Fruit fly (Drosophila melanogaster) whole organism, prepupa: Measurements from ENCODE around the gene RPA3.

ENCODE experiments used
- Blimp-1 ChIP-seq: fragments of 200-800 bp; sonication (Bioruptor generic); optimal IDR thresholded peaks from 3 replicates; lab custom pipeline; 2017; ENCODE audit warnings: missing biosample characterization, missing genetic modification characterization, mild to moderate bottlenecking, moderate library complexity, missing genetic modification reagents
- CG10631 ChIP-seq: fragments of 200-800 bp; sonication (Bioruptor generic); optimal IDR thresholded peaks from 2 replicates; lab custom pipeline; 2016; ENCODE audit warnings: missing biosample characterization, missing genetic modification characterization
- CG10669 ChIP-seq: fragments of 200-800 bp; sonication (Bioruptor generic); optimal IDR thresholded peaks from 3 replicates; lab custom pipeline; 2018; ENCODE audit warnings: missing biosample characterization, mild to moderate bottlenecking, missing genetic modification characterization, moderate library complexity
- CG11294 ChIP-seq: fragments of 200-800 bp; sonication (Bioruptor generic); IDR thresholded peaks from 2 replicates; pipeline ENCODE4 v1.3.6; 2022; ENCODE audit warnings: missing biosample characterization, missing genetic modification characterization
- CG11762 ChIP-seq: fragments of 200-800 bp; sonication (Bioruptor generic); optimal IDR thresholded peaks from 3 replicates; lab custom pipeline; 2016; ENCODE audit warnings: missing biosample characterization, missing genetic modification characterization; ENCODE audit not compliant: insufficient read depth
- CG11902 ChIP-seq: fragments of 200-800 bp; sonication (Bioruptor generic); optimal IDR thresholded peaks from 3 replicates; lab custom pipeline; 2016; ENCODE audit warnings: missing biosample characterization, missing genetic modification characterization
- CG15336 ChIP-seq: fragments of 200-800 bp; sonication (Bioruptor generic); IDR thresholded peaks from 2 replicates; pipeline ENCODE4 v1.3.6; 2022; ENCODE audit warnings: missing biosample characterization, missing genetic modification characterization
- CG1621 ChIP-seq: fragments of 200-800 bp; sonication (Bioruptor generic); optimal IDR thresholded peaks from 3 replicates; lab custom pipeline; 2018; ENCODE audit warnings: missing biosample characterization, mild to moderate bottlenecking, missing genetic modification characterization
- CG16779 ChIP-seq: fragments of 200-800 bp; sonication (Bioruptor generic); optimal IDR thresholded peaks from 3 replicates; lab custom pipeline; 2017; ENCODE audit warnings: missing biosample characterization, mild to moderate bottlenecking, missing genetic modification characterization
- CG3032 ChIP-seq: fragments of 200-800 bp; optimal IDR thresholded peaks from 2 replicates; lab custom pipeline; 2019; ENCODE audit warnings: missing biosample characterization, mild to moderate bottlenecking, missing genetic modification characterization, moderate library complexity
- CG32006 ChIP-seq: fragments of 200-800 bp; sonication (Bioruptor generic); optimal IDR thresholded peaks from 3 replicates; lab custom pipeline; 2017; ENCODE audit warnings: missing biosample characterization, mild to moderate bottlenecking, missing genetic modification characterization
- CG3919 ChIP-seq: fragments of 200-800 bp; sonication (Bioruptor generic); optimal IDR thresholded peaks from 3 replicates; lab custom pipeline; 2016; ENCODE audit warnings: missing biosample characterization, missing genetic modification characterization
- CG4318 ChIP-seq: fragments of 200-800 bp; sonication (Bioruptor generic); optimal IDR thresholded peaks from 3 replicates; lab custom pipeline; 2017; ENCODE audit warnings: missing biosample characterization, mild to moderate bottlenecking, missing genetic modification characterization
- CG6163 ChIP-seq: fragments of 200-800 bp; sonication (Bioruptor generic); IDR thresholded peaks from 3 replicates; pipeline ENCODE4 v1.3.6; 2022; ENCODE audit warnings: missing biosample characterization, missing genetic modification characterization
- CG6276 ChIP-seq: fragments of 200-800 bp; sonication (Bioruptor generic); optimal IDR thresholded peaks from 2 replicates; lab custom pipeline; 2017; ENCODE audit warnings: missing biosample characterization, mild to moderate bottlenecking, missing genetic modification characterization
- CG6792 ChIP-seq: fragments of 200-800 bp; sonication (Bioruptor generic); optimal IDR thresholded peaks from 3 replicates; lab custom pipeline; 2016; ENCODE audit warnings: missing biosample characterization, missing genetic modification characterization
- CG6808 ChIP-seq: fragments of 200-800 bp; sonication (Bioruptor generic); optimal IDR thresholded peaks from 3 replicates; lab custom pipeline; 2017; ENCODE audit warnings: missing biosample characterization, missing genetic modification characterization, mild to moderate bottlenecking, moderate library complexity, missing genetic modification reagents
- CG6854 ChIP-seq: fragments of 200-800 bp; sonication (Bioruptor generic); optimal IDR thresholded peaks from 2 replicates; lab custom pipeline; 2017; ENCODE audit warnings: missing biosample characterization, mild to moderate bottlenecking, missing genetic modification characterization
- CG7368 ChIP-seq: fragments of 200-800 bp; sonication (Bioruptor generic); optimal IDR thresholded peaks from 3 replicates; lab custom pipeline; 2016; ENCODE audit warnings: missing biosample characterization, missing genetic modification characterization
- CG8119 ChIP-seq: fragments of 200-800 bp; sonication (Bioruptor generic); IDR thresholded peaks from 3 replicates; pipeline ENCODE4 v1.3.6; 2022; ENCODE audit warnings: missing biosample characterization, missing genetic modification characterization
- CG8319 ChIP-seq: fragments of 200-800 bp; sonication (Bioruptor generic); optimal IDR thresholded peaks from 3 replicates; lab custom pipeline; 2016; ENCODE audit warnings: missing biosample characterization, missing genetic modification characterization
- CG8632 ChIP-seq: fragments of 200-800 bp; sonication (Bioruptor generic); optimal IDR thresholded peaks from 3 replicates; lab custom pipeline; 2016; ENCODE audit warnings: missing biosample characterization, missing genetic modification characterization
- Eip93F ChIP-seq: fragments of 200-800 bp; sonication (Bioruptor generic); optimal IDR thresholded peaks from 2 replicates; lab custom pipeline; 2016; ENCODE audit warnings: missing biosample characterization, mild to moderate bottlenecking, missing genetic modification characterization
- Ets96B ChIP-seq: fragments of 200-800 bp; optimal IDR thresholded peaks from 2 replicates; lab custom pipeline; 2019; ENCODE audit warnings: missing biosample characterization, mild to moderate bottlenecking, missing genetic modification characterization, moderate library complexity
- Gug ChIP-seq: fragments of 200-800 bp; sonication (Bioruptor generic); IDR thresholded peaks from 2 replicates; pipeline ENCODE4 v1.3.6; 2022; ENCODE audit warnings: missing biosample characterization, missing genetic modification characterization
- Hr38 ChIP-seq: sonication (Bioruptor generic); optimal IDR thresholded peaks from 2 replicates; lab custom pipeline; 2016; ENCODE audit warnings: missing biosample characterization, missing genetic modification characterization
- Hr39 ChIP-seq: fragments of 200-800 bp; sonication (Bioruptor generic); optimal IDR thresholded peaks from 2 replicates; lab custom pipeline; 2016; ENCODE audit warnings: missing biosample characterization, missing genetic modification characterization
- Met ChIP-seq: fragments of 200-800 bp; sonication (Bioruptor generic); optimal IDR thresholded peaks from 3 replicates; lab custom pipeline; 2016; ENCODE audit warnings: missing biosample characterization, missing genetic modification characterization
- OdsH ChIP-seq: fragments of 200-800 bp; sonication (Bioruptor generic); optimal IDR thresholded peaks from 3 replicates; lab custom pipeline; 2016; ENCODE audit warnings: missing biosample characterization, missing genetic modification characterization
- Sox102F ChIP-seq: fragments of 200-800 bp; sonication (Bioruptor generic); optimal IDR thresholded peaks from 2 replicates; lab custom pipeline; 2016; ENCODE audit warnings: missing biosample characterization, mild to moderate bottlenecking, missing genetic modification characterization
- Sox14 ChIP-seq: fragments of 200-800 bp; sonication (Bioruptor generic); optimal IDR thresholded peaks from 3 replicates; lab custom pipeline; 2016; ENCODE audit warnings: missing biosample characterization, missing genetic modification characterization
- Sox15 ChIP-seq: fragments of 200-800 bp; sonication (Bioruptor generic); optimal IDR thresholded peaks from 3 replicates; lab custom pipeline; 2016; ENCODE audit warnings: missing biosample characterization, missing genetic modification characterization
- achi ChIP-seq: fragments of 200-800 bp; sonication (Bioruptor generic); optimal IDR thresholded peaks from 3 replicates; lab custom pipeline; 2016; ENCODE audit warnings: missing biosample characterization, missing genetic modification characterization
- acj6 ChIP-seq: fragments of 200-800 bp; sonication (Bioruptor generic); optimal IDR thresholded peaks from 3 replicates; lab custom pipeline; 2016; ENCODE audit warnings: missing biosample characterization, missing genetic modification characterization
- dac ChIP-seq: fragments of 200-800 bp; sonication (Bioruptor generic); optimal IDR thresholded peaks from 2 replicates; lab custom pipeline; 2017; ENCODE audit warnings: missing biosample characterization, mild to moderate bottlenecking, missing genetic modification characterization
- dsx ChIP-seq: fragments of 200-800 bp; optimal IDR thresholded peaks from 3 replicates; lab custom pipeline; 2019; ENCODE audit warnings: missing biosample characterization, mild to moderate bottlenecking, missing genetic modification characterization, moderate library complexity; ENCODE audit not compliant: poor library complexity, severe bottlenecking
- fd59A ChIP-seq: fragments of 200-800 bp; sonication (Bioruptor generic); optimal IDR thresholded peaks from 2 replicates; lab custom pipeline; 2017; ENCODE audit warnings: missing biosample characterization, mild to moderate bottlenecking, missing genetic modification characterization, missing genetic modification reagents
- fkh ChIP-seq: fragments of 200-800 bp; sonication (Bioruptor generic); optimal IDR thresholded peaks from 3 replicates; lab custom pipeline; 2017; ENCODE audit warnings: missing biosample characterization, mild to moderate bottlenecking, missing genetic modification characterization, moderate library complexity
- lz ChIP-seq: fragments of 200-800 bp; sonication (Bioruptor generic); optimal IDR thresholded peaks from 3 replicates; lab custom pipeline; 2016; ENCODE audit warnings: missing biosample characterization, missing genetic modification characterization
- net ChIP-seq: fragments of 200-800 bp; sonication (Bioruptor generic); optimal IDR thresholded peaks from 3 replicates; lab custom pipeline; 2016; ENCODE audit warnings: missing biosample characterization, missing genetic modification characterization
- pdm3 ChIP-seq: fragments of 200-800 bp; sonication (Bioruptor generic); optimal IDR thresholded peaks from 3 replicates; lab custom pipeline; 2016; ENCODE audit warnings: missing biosample characterization, missing genetic modification characterization
- salr ChIP-seq, 2 experiments: fragments of 200-800 bp; sonication (Bioruptor generic); optimal IDR thresholded peaks; 3 replicates each; lab custom pipeline; 2016 to 2018; ENCODE audit warnings: missing biosample characterization in 2 of 2, missing genetic modification characterization in 2 of 2, mild to moderate bottlenecking in 1 of 2
- spab ChIP-seq: fragments of 200-800 bp; sonication (Bioruptor generic); optimal IDR thresholded peaks from 2 replicates; lab custom pipeline; 2017; ENCODE audit warnings: missing biosample characterization, mild to moderate bottlenecking, missing genetic modification characterization, missing genetic modification reagents
- ss ChIP-seq, 2 experiments: fragments of 200-800 bp; sonication (Bioruptor generic); optimal IDR thresholded peaks; 2 replicates in 1 of 2; 3 replicates in 1 of 2; lab custom pipeline; 2017 to 2018; ENCODE audit warnings: mild to moderate bottlenecking in 2 of 2, missing biosample characterization in 2 of 2, missing genetic modification characterization in 2 of 2, moderate library complexity in 1 of 2
- topi ChIP-seq: fragments of 200-800 bp; sonication (Bioruptor generic); optimal IDR thresholded peaks from 3 replicates; lab custom pipeline; 2016; ENCODE audit warnings: missing biosample characterization, missing genetic modification characterization
- vri ChIP-seq: fragments of 200-800 bp; sonication (Bioruptor generic); optimal IDR thresholded peaks from 3 replicates; lab custom pipeline; 2016; ENCODE audit warnings: missing biosample characterization, mild to moderate bottlenecking, missing genetic modification characterization

The RPA3 gene

DNA sequence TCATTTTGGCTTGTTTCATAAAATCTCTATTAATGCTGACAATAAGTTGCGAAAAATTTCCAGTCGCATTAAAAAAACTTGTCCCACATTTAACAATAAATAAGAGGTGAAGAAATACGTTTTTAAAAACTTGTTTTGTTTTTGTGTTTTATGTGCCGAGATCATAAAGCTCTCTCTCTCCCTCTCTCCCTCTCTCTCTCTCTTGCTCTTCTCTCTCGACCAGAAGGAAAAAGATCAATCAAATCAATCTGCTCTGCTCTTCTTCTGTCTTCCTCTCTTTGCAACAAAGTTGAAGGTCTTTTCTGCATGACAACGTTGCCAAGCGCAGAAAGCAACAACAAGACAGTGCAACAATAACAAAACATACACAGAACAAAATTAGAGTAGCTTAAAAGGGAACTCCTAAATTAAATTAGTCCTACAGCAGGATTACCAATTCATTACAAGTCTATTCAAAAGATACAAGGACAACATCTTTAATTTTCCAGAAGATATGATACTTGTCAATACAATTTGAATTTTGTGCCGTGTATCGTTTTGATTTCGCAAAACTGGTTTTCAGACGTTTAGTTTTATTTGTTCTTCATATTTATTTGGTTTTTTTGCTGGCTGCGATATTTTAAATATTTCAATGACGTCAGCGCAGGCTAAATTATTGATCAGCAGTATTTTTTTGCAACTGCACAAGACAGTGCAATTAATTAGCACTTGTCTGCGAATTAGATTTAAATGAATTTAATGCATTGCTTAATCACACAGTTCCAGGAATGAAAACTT lies 7.2 kb upstream of the RPA3 start (continued):
- peak; percentile 97 for TF ChIP-seq CG3919 (GFP tag; lab: Kevin White, UChicago)
- peak; percentile 95 for TF ChIP-seq CG6808 (GFP tag; lab: Kevin White, UChicago)
- peak; percentile 93 for TF ChIP-seq fd59A (GFP tag; lab: Kevin White, UChicago)
- peak; percentile 94 to 95 for TF ChIP-seq salr (GFP tag; optimal IDR thresholded peaks at IDR 0.05; lab: Kevin White, UChicago)
- TF ChIP-seq CG11902 (GFP tag; lab: Kevin White, UChicago) = peak; percentile 94
- TF ChIP-seq CG8632 (GFP tag; lab: Kevin White, UChicago) = peak; percentile 96
- TF ChIP-seq lz (GFP tag; lab: Kevin White, UChicago) = peak; percentile 98
- TF ChIP-seq vri (GFP tag; lab: Kevin White, UChicago) = peak; percentile 97
- TF ChIP-seq CG1621 = peak; percentile 95
- TF ChIP-seq, all 60 proteins: peak for 59

- no peak for TF ChIP-seq Ets96B (tag; lab: Kevin White, UChicago)
- no peak for TF ChIP-seq Eip93F
- TF ChIP-seq Hr39 (GFP tag; lab: Kevin White, UChicago) = no peak
- no peak for TF ChIP-seq Met (GFP tag; lab: Kevin White, UChicago)
- TF ChIP-seq CG11762 (GFP tag; lab: Kevin White, UChicago) = no peak
- no peak for TF ChIP-seq CG3032 (tag; lab: Kevin White, UChicago)
- TF ChIP-seq fkh = peak; percentile 54
- TF ChIP-seq lz (GFP tag; lab: Kevin White, UChicago) = no peak
- no peak for TF ChIP-seq CG6808 (GFP tag; lab: Kevin White, UChicago)
- TF ChIP-seq spab = no peak
- TF ChIP-seq CG10631 (GFP tag; lab: Kevin White, UChicago) = no peak
- TF ChIP-seq CG1621 = peak; percentile 97
- TF ChIP-seq CG15336 = no peak
- no peak for TF ChIP-seq CG11902 (GFP tag; lab: Kevin White, UChicago)
- peak; percentile 41; the same call in 1 of the 3 replicates for TF ChIP-seq CG8119 (GFP tag; lab: Robert Waterston, UW)
- no peak for TF ChIP-seq CG6792 (GFP tag; lab: Kevin White, UChicago)
- TF ChIP-seq CG4318 = no peak
- no peak for TF ChIP-seq Gug
- TF ChIP-seq CG8319 (GFP tag; lab: Kevin White, UChicago) = no peak
- TF ChIP-seq CG7368 (GFP tag; lab: Kevin White, UChicago) = no peak
- TF ChIP-seq CG11294 (GFP tag; lab: Robert Waterston, UW) = no peak
- TF ChIP-seq dac = no peak
- TF ChIP-seq OdsH (GFP tag; lab: Kevin White, UChicago) = no peak
- peak; percentile 27 for TF ChIP-seq CG6854
- no peak for TF ChIP-seq Sox102F (GFP tag; lab: Kevin White, UChicago)
- no peak for TF ChIP-seq pdm3
- peak; percentile 68 for TF ChIP-seq CG6163 (GFP tag; lab: Robert Waterston, UW)
- no peak for TF ChIP-seq topi (GFP tag; lab: Kevin White, UChicago)
- no peak for TF ChIP-seq net (GFP tag; lab: Kevin White, UChicago)
- peak; percentile 6 for TF ChIP-seq CG16779 (tag; lab: Kevin White, UChicago)
- TF ChIP-seq dsx (GFP tag; lab: Kevin White, UChicago) = peak; percentile 55
- TF ChIP-seq CG32006 = no peak
- TF ChIP-seq Sox15 (GFP tag; lab: Kevin White, UChicago) = no peak
- no peak for TF ChIP-seq Sox14
- peak; percentile 25 for TF ChIP-seq Blimp-1 (GFP tag; lab: Kevin White, UChicago)
- TF ChIP-seq achi (GFP tag; lab: Kevin White, UChicago) = no peak
- TF ChIP-seq CG6276 (GFP tag; lab: Kevin White, UChicago) = no peak
- no peak for TF ChIP-seq vri (GFP tag; lab: Kevin White, UChicago)
- peak; percentile 37 for TF ChIP-seq ss (GFP tag; optimal IDR thresholded peaks at IDR 0.05; lab: Kevin White, UChicago)
- no peak for TF ChIP-seq acj6
- no peak for TF ChIP-seq CG10669 (GFP tag; lab: Kevin White, UChicago)
- no peak for TF ChIP-seq Hr38 (GFP tag; lab: Kevin White, UChicago)
These were observed 6.4 kb upstream of the RPA3 start, which contains the start of gene Ptp10D for dm6 chrX:11621866-11622648. TSS of gene Ptp10D (plus strand) at chrX:11622015.
